Fruit fly (Drosophila melanogaster) whole organism, embryonic: ENCODE measurements around the gene Ifrd1.
A peak's percentile ranks its signal among the peaks of the same experiment; 100 is the strongest.

Experiments used
- Antp ChIP-seq: fragments of 200-800 bp; sonication (Bioruptor generic); optimal IDR thresholded peaks from 3 replicates; lab custom pipeline; 2016; ENCODE audit warnings: missing biosample characterization, missing genetic modification characterization
- B-H1 ChIP-seq: fragments of 200-800 bp; sonication (Bioruptor generic); IDR thresholded peaks from 3 replicates; pipeline ENCODE4 v1.3.6; 2022; ENCODE audit warnings: missing biosample characterization, missing genetic modification characterization
- BEAF-32 ChIP-seq: fragments of 200-800 bp; sonication (Bioruptor generic); optimal IDR thresholded peaks from 3 replicates; lab custom pipeline; 2017; ENCODE audit warnings: missing biosample characterization, missing genetic modification characterization, mild to moderate bottlenecking, moderate library complexity, missing genetic modification reagents
- Bdp1 ChIP-seq: fragments of 200-800 bp; sonication (Bioruptor generic); optimal IDR thresholded peaks from 3 replicates; lab custom pipeline; 2016; ENCODE audit warnings: missing biosample characterization, missing genetic modification characterization
- CG10959 ChIP-seq: fragments of 200-800 bp; sonication (Bioruptor generic); IDR thresholded peaks from 2 replicates; pipeline ENCODE4 v1.3.6; 2022; ENCODE audit warnings: missing biosample characterization, missing genetic modification characterization
- CG11398 ChIP-seq: fragments of 200-800 bp; sonication (Bioruptor generic); optimal IDR thresholded peaks from 2 replicates; lab custom pipeline; 2016; ENCODE audit warnings: missing biosample characterization, missing genetic modification characterization
- CG12942 ChIP-seq: fragments of 200-800 bp; sonication (Bioruptor generic); optimal IDR thresholded peaks from 3 replicates; lab custom pipeline; 2016; ENCODE audit warnings: missing biosample characterization, missing genetic modification characterization
- CG14050 ChIP-seq: fragments of 200-800 bp; sonication (Bioruptor generic); IDR thresholded peaks from 3 replicates; pipeline ENCODE4 v1.3.6; 2022; ENCODE audit warnings: missing biosample characterization, missing genetic modification characterization
- CG14710 ChIP-seq: fragments of 200-800 bp; sonication (Bioruptor generic); optimal IDR thresholded peaks from 3 replicates; lab custom pipeline; 2019; ENCODE audit warnings: missing biosample characterization, mild to moderate bottlenecking, missing genetic modification characterization, moderate library complexity
- CG16779 ChIP-seq: fragments of 200-800 bp; sonication (Bioruptor generic); IDR thresholded peaks from 2 replicates; pipeline ENCODE4 v1.3.6; 2022; ENCODE audit warnings: missing biosample characterization, missing genetic modification characterization
- CG2875 ChIP-seq: fragments of 200-800 bp; sonication (Bioruptor generic); optimal IDR thresholded peaks from 2 replicates; lab custom pipeline; 2017; ENCODE audit warnings: missing biosample characterization, mild to moderate bottlenecking, missing genetic modification characterization, missing genetic modification reagents
- CG30020 ChIP-seq: fragments of 200-800 bp; optimal IDR thresholded peaks from 2 replicates; lab custom pipeline; 2019; ENCODE audit warnings: missing biosample characterization, mild to moderate bottlenecking, missing genetic modification characterization, moderate library complexity
- CG30431 ChIP-seq: fragments of 200-800 bp; sonication (Bioruptor generic); optimal IDR thresholded peaks from 2 replicates; lab custom pipeline; 2017; ENCODE audit warnings: missing biosample characterization, missing genetic modification characterization
- CG3163 ChIP-seq: fragments of 200-800 bp; sonication (Bioruptor generic); optimal IDR thresholded peaks from 3 replicates; lab custom pipeline; 2016; ENCODE audit warnings: missing biosample characterization, missing genetic modification characterization
- CG3726 ChIP-seq: fragments of 200-800 bp; sonication (Bioruptor generic); IDR thresholded peaks from 3 replicates; pipeline ENCODE4, ENCODE4 v1.3.6; 2022; ENCODE audit warnings: missing biosample characterization, missing genetic modification characterization
- CG4424 ChIP-seq: fragments of 200-800 bp; sonication (Bioruptor generic); optimal IDR thresholded peaks from 3 replicates; lab custom pipeline; 2016; ENCODE audit warnings: missing biosample characterization, missing genetic modification characterization
- CG4820 ChIP-seq: fragments of 200-800 bp; sonication (Bioruptor generic); optimal IDR thresholded peaks from 3 replicates; lab custom pipeline; 2016; ENCODE audit warnings: missing biosample characterization, missing genetic modification characterization
- CG5180 ChIP-seq: fragments of 200-800 bp; sonication (Bioruptor generic); optimal IDR thresholded peaks from 3 replicates; lab custom pipeline; 2017; ENCODE audit warnings: missing biosample characterization, missing genetic modification characterization, mild to moderate bottlenecking, moderate library complexity, missing genetic modification reagents
- CG6683 ChIP-seq: fragments of 200-800 bp; sonication (Bioruptor generic); optimal IDR thresholded peaks from 2 replicates; lab custom pipeline; 2017; ENCODE audit warnings: missing biosample characterization, mild to moderate bottlenecking, missing genetic modification characterization, missing genetic modification reagents
- CG7271 ChIP-seq: fragments of 200-800 bp; sonication (Bioruptor generic); optimal IDR thresholded peaks from 2 replicates; lab custom pipeline; 2018; ENCODE audit warnings: missing biosample characterization, mild to moderate bottlenecking, missing genetic modification characterization, moderate library complexity
- CG7357 ChIP-seq: fragments of 200-800 bp; sonication (Bioruptor generic); IDR thresholded peaks from 3 replicates; pipeline ENCODE4 v1.3.6; 2022; ENCODE audit warnings: missing biosample characterization, missing genetic modification characterization
- CG8089 ChIP-seq: fragments of 200-800 bp; sonication (Bioruptor generic); optimal IDR thresholded peaks from 3 replicates; lab custom pipeline; 2016; ENCODE audit warnings: missing biosample characterization, missing genetic modification characterization
- D ChIP-seq, 2 experiments: fragments of 200-800 bp in 1 of 2; fragments of >200 bp in 1 of 2; sonication (Bioruptor generic) in 1 of 2; optimal IDR thresholded peaks; 2 replicates in 1 of 2; 3 replicates in 1 of 2; lab custom pipeline; 2017; ENCODE audit warnings: mild to moderate bottlenecking in 1 of 2, missing biosample characterization in 1 of 2, missing genetic modification characterization in 1 of 2, missing genetic modification reagents in 1 of 2
- D19A ChIP-seq: fragments of 200-800 bp; optimal IDR thresholded peaks from 3 replicates; lab custom pipeline; 2019; ENCODE audit warnings: missing biosample characterization, mild to moderate bottlenecking, missing genetic modification characterization, moderate library complexity
- Elba2 ChIP-seq: fragments of 200-800 bp; sonication (Bioruptor generic); optimal IDR thresholded peaks from 3 replicates; lab custom pipeline; 2016; ENCODE audit warnings: missing biosample characterization, missing genetic modification characterization
- HLH54F ChIP-seq: fragments of 200-800 bp; sonication (Bioruptor generic); optimal IDR thresholded peaks from 3 replicates; lab custom pipeline; 2016; ENCODE audit warnings: missing biosample characterization, missing genetic modification characterization
- HLHmδ ChIP-seq: fragments of 200-800 bp; sonication (Bioruptor generic); optimal IDR thresholded peaks from 2 replicates; lab custom pipeline; 2018; ENCODE audit warnings: missing biosample characterization, mild to moderate bottlenecking, missing genetic modification characterization, moderate library complexity
- Hey ChIP-seq: fragments of 200-800 bp; sonication (Bioruptor generic); optimal IDR thresholded peaks from 3 replicates; lab custom pipeline; 2018; ENCODE audit warnings: missing biosample characterization, mild to moderate bottlenecking, missing genetic modification characterization
- Hmx ChIP-seq: fragments of 200-800 bp; sonication (Bioruptor generic); optimal IDR thresholded peaks from 2 replicates; lab custom pipeline; 2016; ENCODE audit warnings: missing biosample characterization, missing genetic modification characterization
- Kr ChIP-seq: fragments of 200-800 bp; sonication (Bioruptor generic); optimal IDR thresholded peaks from 2 replicates; lab custom pipeline; 2017; ENCODE audit warnings: missing biosample characterization, mild to moderate bottlenecking, missing genetic modification characterization
- Lim3 ChIP-seq: fragments of 200-800 bp; sonication (Bioruptor generic); IDR thresholded peaks from 2 replicates; pipeline ENCODE4 v1.3.6; 2022; ENCODE audit warnings: missing biosample characterization, missing genetic modification characterization
- Ssrp ChIP-seq: fragments of 200-800 bp; sonication (Bioruptor generic); optimal IDR thresholded peaks from 2 replicates; lab custom pipeline; 2018; ENCODE audit warnings: missing biosample characterization, mild to moderate bottlenecking, missing genetic modification characterization, moderate library complexity
- Xrp1 ChIP-seq: fragments of 200-800 bp; sonication (Bioruptor generic); IDR thresholded peaks from 2 replicates; pipeline ENCODE4 v1.3.6; 2022; ENCODE audit warnings: missing biosample characterization, missing genetic modification characterization
- ab ChIP-seq: fragments of 200-800 bp; sonication (Bioruptor generic); optimal IDR thresholded peaks from 2 replicates; lab custom pipeline; 2016; ENCODE audit warnings: missing biosample characterization, missing genetic modification characterization
- danr ChIP-seq: fragments of 200-800 bp; sonication (Bioruptor generic); IDR thresholded peaks from 2 replicates; pipeline ENCODE4 v1.3.6; 2022; ENCODE audit warnings: missing biosample characterization, missing genetic modification characterization
- emc ChIP-seq: fragments of 200-800 bp; sonication (Bioruptor generic); optimal IDR thresholded peaks from 2 replicates; lab custom pipeline; 2016; ENCODE audit warnings: missing biosample characterization, missing genetic modification characterization
- ems ChIP-seq: fragments of 200-800 bp; sonication (Bioruptor generic); optimal IDR thresholded peaks from 3 replicates; lab custom pipeline; 2016; ENCODE audit warnings: missing biosample characterization, missing genetic modification characterization
- exex ChIP-seq: fragments of 200-800 bp; sonication (Bioruptor generic); optimal IDR thresholded peaks from 4 replicates; lab custom pipeline; 2018; ENCODE audit warnings: missing biosample characterization, mild to moderate bottlenecking, missing genetic modification characterization, moderate library complexity
- fd64A ChIP-seq: fragments of 200-800 bp; sonication (Bioruptor generic); optimal IDR thresholded peaks from 3 replicates; lab custom pipeline; 2018; ENCODE audit warnings: missing biosample characterization, mild to moderate bottlenecking, missing genetic modification characterization
- fd96Cb ChIP-seq: fragments of 200-800 bp; sonication (Bioruptor generic); optimal IDR thresholded peaks from 2 replicates; lab custom pipeline; 2018; ENCODE audit warnings: missing biosample characterization, mild to moderate bottlenecking, missing genetic modification characterization, moderate library complexity
- ken ChIP-seq: fragments of 200-800 bp; sonication (Bioruptor generic); IDR thresholded peaks from 3 replicates; pipeline ENCODE4 v1.3.6; 2022; ENCODE audit warnings: missing biosample characterization, missing genetic modification characterization
- mirr ChIP-seq: fragments of 200-800 bp; sonication (Bioruptor generic); optimal IDR thresholded peaks from 3 replicates; lab custom pipeline; 2018; ENCODE audit warnings: missing biosample characterization, mild to moderate bottlenecking, missing genetic modification characterization
- pita ChIP-seq: fragments of 200-800 bp; sonication (Bioruptor generic); optimal IDR thresholded peaks from 2 replicates; lab custom pipeline; 2017; ENCODE audit warnings: missing biosample characterization, mild to moderate bottlenecking, missing genetic modification characterization
- rib ChIP-seq: fragments of 200-800 bp; sonication (Bioruptor generic); IDR thresholded peaks from 2 replicates; pipeline ENCODE4 v1.3.6; 2022; ENCODE audit warnings: missing biosample characterization, missing genetic modification characterization
- row ChIP-seq: fragments of 200-800 bp; sonication (Bioruptor generic); IDR thresholded peaks from 3 replicates; pipeline ENCODE4 v1.3.6; 2022; ENCODE audit warnings: missing biosample characterization, missing genetic modification characterization
- seq ChIP-seq: fragments of 200-800 bp; sonication (Bioruptor generic); IDR thresholded peaks from 2 replicates; pipeline ENCODE4 v1.3.6; 2022; ENCODE audit warnings: missing biosample characterization, missing genetic modification characterization
- sima ChIP-seq: fragments of 200-800 bp; sonication (Bioruptor generic); optimal IDR thresholded peaks from 2 replicates; lab custom pipeline; 2016; ENCODE audit warnings: missing biosample characterization, missing genetic modification characterization
- tio ChIP-seq: fragments of 200-800 bp; sonication (Bioruptor generic); optimal IDR thresholded peaks from 2 replicates; lab custom pipeline; 2017; ENCODE audit warnings: missing biosample characterization, missing genetic modification characterization, inconsistent platforms
- ttk ChIP-seq: fragments of 200-800 bp; sonication (Bioruptor generic); IDR thresholded peaks from 2 replicates; pipeline ENCODE4 v2.1.2; 2022; ENCODE audit warnings: missing biosample characterization, missing genetic modification characterization
- unc-4 ChIP-seq: fragments of 200-800 bp; sonication (Bioruptor generic); IDR thresholded peaks from 2 replicates; pipeline ENCODE4 v1.3.6; 2022; ENCODE audit warnings: missing biosample characterization, missing genetic modification characterization; ENCODE audit not compliant: partially characterized antibody

Gene Ifrd1

dm6 chr2L:2874542-2875194, 379 bp upstream of the Ifrd1 start, which contains the start of gene CG8814 (continued):
- TF ChIP-seq Bdp1 (GFP tag; lab: Kevin White, UChicago) (no peak), emc (GFP tag; lab: Kevin White, UChicago) (no peak), CG11398 (GFP tag; lab: Kevin White, UChicago) (no peak), HLH54F (GFP tag; lab: Kevin White, UChicago) (peak; percentile 15), CG7271 (tag; lab: Kevin White, UChicago) (no peak), rib (GFP tag; lab: Robert Waterston, UW) (0 out of 2 replicates have a peak, but pooled peaks have one; percentile 7), HLHmδ (GFP tag; lab: Kevin White, UChicago) (no peak), CG5180 (GFP tag; lab: Kevin White, UChicago) (peak; percentile 64), Lim3 (GFP tag; lab: Robert Waterston, UW) (no peak), CG12942 (GFP tag; lab: Kevin White, UChicago) (peak; percentile 65), sima (GFP tag; lab: Kevin White, UChicago) (no peak), ttk (no peak), CG3726 (no peak), Xrp1 (GFP tag; lab: Robert Waterston, UW) (peak; percentile 28; the same call in 1 of the 2 replicates), CG30431 (GFP tag; lab: Kevin White, UChicago) (no peak), Kr (GFP tag; lab: Kevin White, UChicago) (no peak), Elba2 (GFP tag; lab: Kevin White, UChicago) (no peak), pita (GFP tag; lab: Kevin White, UChicago) (no peak), CG14710 (peak; percentile 86), ems (GFP tag; lab: Kevin White, UChicago) (no peak), CG6683 (no peak), CG3163 (no peak), Hey (no peak), D19A (tag; lab: Kevin White, UChicago) (peak; percentile 75), unc-4 (peak; percentile 81), Hmx (GFP tag; lab: Kevin White, UChicago) (no peak), CG16779 (no peak), fd96Cb (tag; lab: Kevin White, UChicago) (peak; percentile 25), tio (peak; percentile 59), CG30020 (tag; lab: Kevin White, UChicago) (peak; percentile 74), row (peak; percentile 94), CG4424 (GFP tag; lab: Kevin White, UChicago) (peak; percentile 76), CG10959 (GFP tag; lab: Robert Waterston, UW) (no peak), mirr (GFP tag; lab: Kevin White, UChicago) (no peak), CG4820 (peak; percentile 59), CG8089 (GFP tag; lab: Kevin White, UChicago) (no peak), exex (tag; lab: Kevin White, UChicago) (peak; percentile 21), B-H1 (GFP tag; lab: Robert Waterston, UW) (peak; percentile 55), ken (GFP tag; lab: Robert Waterston, UW) (peak; percentile 61; the same call in 2 of the 3 replicates), fd64A (GFP tag; lab: Kevin White, UChicago) (no peak), ab (GFP tag; lab: Kevin White, UChicago) (no peak), Ssrp (tag; lab: Kevin White, UChicago) (peak; percentile 55), D (optimal IDR thresholded peaks at IDR 0.05; lab: Kevin White, UChicago) (no peak), D (GFP tag; optimal IDR thresholded peaks at IDR 0.05; lab: Kevin White, UChicago) (peak; percentile 40), CG2875 (GFP tag; lab: Kevin White, UChicago) (no peak), danr (no peak), seq (GFP tag; lab: Robert Waterston, UW) (no peak), CG14050 (GFP tag; lab: Robert Waterston, UW) (peak; percentile 53; the same call in 2 of the 3 replicates), Antp (GFP tag; lab: Kevin White, UChicago) (peak; percentile 36), BEAF-32 (GFP tag; lab: Kevin White, UChicago) (peak; percentile 97), CG7357 (0 out of 3 replicates have a peak, but pooled peaks have one; percentile 37)
